Fruit fly (Drosophila melanogaster): ENCODE results near the gene Orc5.

The Orc5 gene

dm6 chr2L:13876698-13877097, 47.1 kb downstream of the Orc5 start (continued):
- TF ChIP-seq vfl (GFP tag; optimal IDR thresholded peaks at IDR 0.05) (no peak), eve (GFP tag; optimal IDR thresholded peaks at IDR 0.05) (peak in 1 of 2 experiments; percentile 51), CG7556 (GFP tag; optimal IDR thresholded peaks at IDR 0.05) (peak; percentile 67), Sox102F (GFP tag; optimal IDR thresholded peaks at IDR 0.05) (peak; percentile 41), sima (GFP tag; optimal IDR thresholded peaks at IDR 0.05) (no peak), Ptx1 (GFP tag; IDR thresholded peaks at IDR 0.05) (0 out of 2 replicates have a peak, but pooled peaks have one; percentile 11), nmo (GFP tag; optimal IDR thresholded peaks at IDR 0.05) (peak; percentile 64), CG9437 (GFP tag; optimal IDR thresholded peaks at IDR 0.05) (peak; percentile 19), CG1529 (GFP tag; optimal IDR thresholded peaks at IDR 0.05) (peak; percentile 17), Asciz (GFP tag; optimal IDR thresholded peaks at IDR 0.05) (peak; percentile 41), D19A (tag; optimal IDR thresholded peaks at IDR 0.05) (peak; percentile 18), nerfin-1 (tag; optimal IDR thresholded peaks at IDR 0.05) (peak; percentile 29), CG9817 (tag; optimal IDR thresholded peaks at IDR 0.05) (no peak), CG4424 (GFP tag; optimal IDR thresholded peaks at IDR 0.05) (peak; percentile 33), trem (tag; optimal IDR thresholded peaks at IDR 0.05) (peak; percentile 39), CG17385 (GFP tag; optimal IDR thresholded peaks at IDR 0.05) (peak; percentile 12), Hr51 (GFP tag; optimal IDR thresholded peaks at IDR 0.05) (peak in 1 of 2 experiments; percentile 37), insv (GFP tag; optimal IDR thresholded peaks at IDR 0.05) (no peak), CoRest (tag; optimal IDR thresholded peaks at IDR 0.05) (peak; percentile 54), CG12659 (GFP tag; optimal IDR thresholded peaks at IDR 0.05) (peak; percentile 16), chn (GFP tag; optimal IDR thresholded peaks at IDR 0.05) (no peak), CG13424 (tag; optimal IDR thresholded peaks at IDR 0.05) (peak; percentile 57), mam (GFP tag; optimal IDR thresholded peaks at IDR 0.05) (no peak), Eip74EF (GFP tag; optimal IDR thresholded peaks at IDR 0.05) (peak in 1 of 2 experiments; percentile 15), pros (GFP tag; optimal IDR thresholded peaks at IDR 0.05) (peak; percentile 70), Nf-YB (GFP tag; optimal IDR thresholded peaks at IDR 0.05) (peak; percentile 17), Chrac-16 (GFP tag; optimal IDR thresholded peaks at IDR 0.05) (peak; percentile 8), sc (optimal IDR thresholded peaks at IDR 0.05) (no peak), sc (GFP tag; optimal IDR thresholded peaks at IDR 0.05) (peak; percentile 35), Lim3 (GFP tag; IDR thresholded peaks at IDR 0.05) (no peak), lmd (GFP tag; IDR thresholded peaks at IDR 0.05) (peak; percentile 22; the same call in 1 of the 2 replicates), Ssrp (tag; optimal IDR thresholded peaks at IDR 0.05) (peak; percentile 57), Xbp1 (GFP tag; optimal IDR thresholded peaks at IDR 0.05) (peak; percentile 25), CG17361 (GFP tag; IDR thresholded peaks at IDR 0.05) (peak; percentile 76), CG7839 (tag; optimal IDR thresholded peaks at IDR 0.05) (peak; percentile 61), CG17359 (tag; optimal IDR thresholded peaks at IDR 0.05) (peak; percentile 25), CG18619 (GFP tag; optimal IDR thresholded peaks at IDR 0.05) (peak; percentile 20), CG13123 (GFP tag; optimal IDR thresholded peaks at IDR 0.05) (no peak), CG15601 (tag; optimal IDR thresholded peaks at IDR 0.05) (peak; percentile 36), ken (GFP tag; IDR thresholded peaks at IDR 0.05) (no peak), CG31441 (GFP tag; IDR thresholded peaks at IDR 0.05) (peak; percentile 62), CHES-1-like (GFP tag; optimal IDR thresholded peaks at IDR 0.05) (no peak), bcd (GFP tag; optimal IDR thresholded peaks at IDR 0.05) (peak; percentile 34), CG2678 (tag; optimal IDR thresholded peaks at IDR 0.05) (peak; percentile 56), PHDP (tag; optimal IDR thresholded peaks at IDR 0.05) (peak; percentile 37), Fer1 (GFP tag; optimal IDR thresholded peaks at IDR 0.05) (peak; percentile 10), ewg (GFP tag; optimal IDR thresholded peaks at IDR 0.05) (peak; percentile 10), gem (tag; optimal IDR thresholded peaks at IDR 0.05) (peak; percentile 73), CG2712 (tag; optimal IDR thresholded peaks at IDR 0.05) (peak; percentile 62), CG13775 (GFP tag; optimal IDR thresholded peaks at IDR 0.05) (peak; percentile 13)

Measured in whole organism, embryonic.